Fruit fly (Drosophila melanogaster) whole organism, wandering third instar larva: ENCODE measurements around the gene dnd.

Experiments used
- Abd-B ChIP-seq: fragments of >200 bp; optimal IDR thresholded peaks from 2 replicates; lab custom pipeline; 2017; ENCODE audit warnings: missing biosample characterization, missing genetic modification characterization
- CG32264 ChIP-seq: fragments of 200-800 bp; sonication (Bioruptor generic); optimal IDR thresholded peaks from 2 replicates; lab custom pipeline; 2016; ENCODE audit warnings: missing biosample characterization, missing genetic modification characterization
- Jra ChIP-seq: sonication (Bioruptor generic); optimal IDR thresholded peaks from 2 replicates; lab custom pipeline; 2016; ENCODE audit warnings: missing biosample characterization, missing genetic modification characterization
- Myc ChIP-seq: fragments of >200 bp; optimal IDR thresholded peaks from 2 replicates; lab custom pipeline; 2017
- N ChIP-seq: fragments of >200 bp; optimal IDR thresholded peaks from 2 replicates; lab custom pipeline; 2018; ENCODE audit warnings: missing biosample characterization, missing external identifiers, missing genetic modification characterization
- OdsH ChIP-seq: fragments of 200-800 bp; sonication (Bioruptor generic); optimal IDR thresholded peaks from 2 replicates; lab custom pipeline; 2016; ENCODE audit warnings: missing biosample characterization, mild to moderate bottlenecking, missing genetic modification characterization
- Sp1 ChIP-seq: fragments of 200-800 bp; sonication (Bioruptor generic); optimal IDR thresholded peaks from 3 replicates; lab custom pipeline; 2019; ENCODE audit warnings: missing biosample characterization, mild to moderate bottlenecking, missing genetic modification characterization, moderate library complexity
- brk ChIP-seq: fragments of 200-800 bp; sonication (Bioruptor generic); optimal IDR thresholded peaks from 2 replicates; lab custom pipeline; 2016; ENCODE audit warnings: missing biosample characterization, mild to moderate bottlenecking, missing genetic modification characterization
- dl ChIP-seq, 2 experiments: fragments of 175-275, 200-275 bp in 1 of 2; fragments of 200-275 bp in 1 of 2; sonication (Bioruptor generic); optimal IDR thresholded peaks; lab custom pipeline; 2018; ENCODE audit warnings: mild to moderate bottlenecking in 2 of 2, missing biosample characterization in 2 of 2, missing genetic modification characterization in 2 of 2, moderate library complexity in 2 of 2; ENCODE audit not compliant: partially characterized antibody in 2 of 2, insufficient read depth in 1 of 2
- dmrt93B ChIP-seq: fragments of 200-800 bp; sonication (Bioruptor generic); optimal IDR thresholded peaks from 2 replicates; lab custom pipeline; 2018; ENCODE audit warnings: missing biosample characterization, mild to moderate bottlenecking, missing genetic modification characterization
- dsf ChIP-seq: sonication (Bioruptor generic); optimal IDR thresholded peaks from 2 replicates; lab custom pipeline; 2016; ENCODE audit warnings: missing biosample characterization, missing genetic modification characterization, borderline replicate concordance
- h ChIP-seq: fragments of 200-800 bp; sonication (Bioruptor generic); optimal IDR thresholded peaks from 3 replicates; lab custom pipeline; 2016; ENCODE audit warnings: missing biosample characterization, mild to moderate bottlenecking, missing genetic modification characterization
- psq ChIP-seq: fragments of 200-800 bp; sonication (Bioruptor generic); optimal IDR thresholded peaks from 3 replicates; lab custom pipeline; 2017; ENCODE audit warnings: missing biosample characterization, mild to moderate bottlenecking, missing genetic modification characterization, moderate library complexity
- tai ChIP-seq: sonication (Bioruptor generic); optimal IDR thresholded peaks from 2 replicates; lab custom pipeline; 2016; ENCODE audit warnings: missing biosample characterization, missing genetic modification characterization

- TF ChIP-seq tai (GFP tag; lab: Kevin White, UChicago): no peak
- TF ChIP-seq OdsH (GFP tag; lab: Kevin White, UChicago): peak; percentile 0
- TF ChIP-seq dmrt93B: peak; percentile 24
- TF ChIP-seq brk (GFP tag; lab: Kevin White, UChicago): no peak
- TF ChIP-seq Sp1 (GFP tag; lab: Kevin White, UChicago): no peak
- TF ChIP-seq dsf (GFP tag; lab: Kevin White, UChicago): no peak
- peak; percentile 51 for TF ChIP-seq h
- TF ChIP-seq N: no peak
- no peak for TF ChIP-seq Abd-B
- no peak for TF ChIP-seq CG32264
- TF ChIP-seq Myc (lab: Kevin White, UChicago): no peak
- no peak for TF ChIP-seq dl (GFP tag; optimal IDR thresholded peaks at IDR 0.05; lab: Kevin White, UChicago; ENCODE audit: insufficient read depth in 1 of 2, partially characterized antibody in 2 of 2)
- no peak for TF ChIP-seq Jra (GFP tag; lab: Kevin White, UChicago)
- TF ChIP-seq psq (GFP tag; lab: Kevin White, UChicago): peak; percentile 26
Observed at dm6 chr3R:21849988-21850460, 37.1 kb downstream of the dnd start.
